In genomic region chr2L:9203401-9203800, dm6 we compare ENCODE assay signal across 6 fruit fly cellular contexts.
A peak's percentile ranks its signal among the peaks of the same experiment; 100 is the strongest.
TF ChIP-seq lines count a peak whose summit lies in the region.

No protein-coding gene starts in this region.

- TF ChIP-seq CTCF in whole organism, embryonic (GFP tag; optimal IDR thresholded peaks at IDR 0.05; lab: Kevin White, UChicago), result no peak

TF ChIP-seq in whole organism, 6 proteins besides CTCF, POLR2A, EP300 and RAD21:
- TF ChIP-seq pan (optimal IDR thresholded peaks at IDR 0.05; lab: Kevin White, UChicago), result no peak
- peak; percentile 81 to 98 for TF ChIP-seq EcR (GFP tag; optimal IDR thresholded peaks at IDR 0.05; lab: Kevin White, UChicago)

TF ChIP-seq in whole organism, adult, 20 proteins besides CTCF, POLR2A, EP300 and RAD21 (continues in another document):
- TF ChIP-seq kay (GFP tag; lab: Kevin White, UChicago; ENCODE audit: borderline replicate concordance) (peak; percentile 95), cic (GFP tag; optimal IDR thresholded peaks at IDR 0.05; lab: Kevin White, UChicago) (peak; percentile 72), pad (GFP tag; optimal IDR thresholded peaks at IDR 0.05; lab: Kevin White, UChicago) (peak; percentile 8), Clk (GFP tag; optimal IDR thresholded peaks at IDR 0.05; lab: Kevin White, UChicago) (peak; percentile 11), CG12768 (GFP tag; optimal IDR thresholded peaks at IDR 0.05; lab: Kevin White, UChicago) (peak; percentile 53), CG14711 (tag; optimal IDR thresholded peaks at IDR 0.05; lab: Kevin White, UChicago) (no peak), CG7101 (tag; optimal IDR thresholded peaks at IDR 0.05; lab: Kevin White, UChicago) (peak; percentile 22), CG5204 (GFP tag; optimal IDR thresholded peaks at IDR 0.05; lab: Kevin White, UChicago) (no peak), Hr96 (GFP tag; optimal IDR thresholded peaks at IDR 0.05; lab: Kevin White, UChicago) (no peak), tj (GFP tag; optimal IDR thresholded peaks at IDR 0.05; lab: Kevin White, UChicago) (peak; percentile 89), CG1620 (GFP tag; optimal IDR thresholded peaks at IDR 0.05; lab: Kevin White, UChicago) (no peak), cnc (optimal IDR thresholded peaks at IDR 0.05; lab: Kevin White, UChicago) (no peak), CG7045 (GFP tag; optimal IDR thresholded peaks at IDR 0.05; lab: Kevin White, UChicago) (no peak), Crg-1 (GFP tag; optimal IDR thresholded peaks at IDR 0.05; lab: Kevin White, UChicago) (no peak), toe (GFP tag; optimal IDR thresholded peaks at IDR 0.05; lab: Kevin White, UChicago) (peak; percentile 11), Mnt (GFP tag; optimal IDR thresholded peaks at IDR 0.05; lab: Kevin White, UChicago) (peak; percentile 35), ovo (GFP tag; optimal IDR thresholded peaks at IDR 0.05; lab: Kevin White, UChicago) (peak; percentile 7), CG11617 (GFP tag; optimal IDR thresholded peaks at IDR 0.05; lab: Kevin White, UChicago) (peak; percentile 21)

TF ChIP-seq in whole organism, embryonic, 481 proteins besides CTCF, POLR2A, EP300 and RAD21 (continues in another document):
- TF ChIP-seq CG8089 (GFP tag; optimal IDR thresholded peaks at IDR 0.05; lab: Kevin White, UChicago) (no peak), Dek (tag; optimal IDR thresholded peaks at IDR 0.05; lab: Kevin White, UChicago) (no peak), CG4730 (GFP tag; IDR thresholded peaks at IDR 0.05; lab: Robert Waterston, UW) (no peak), stwl (tag; optimal IDR thresholded peaks at IDR 0.05; lab: Kevin White, UChicago) (peak; percentile 24), CG3163 (GFP tag; optimal IDR thresholded peaks at IDR 0.05; lab: Kevin White, UChicago) (peak; percentile 69), unc-4 (GFP tag; IDR thresholded peaks at IDR 0.05; lab: Robert Waterston, UW; ENCODE audit: partially characterized antibody) (no peak), nom (GFP tag; optimal IDR thresholded peaks at IDR 0.05; lab: Kevin White, UChicago) (peak; percentile 80), Vsx1 (GFP tag; optimal IDR thresholded peaks at IDR 0.05; lab: Kevin White, UChicago) (no peak), HLH3B (GFP tag; IDR thresholded peaks at IDR 0.05; lab: Robert Waterston, UW) (no peak), Adf1 (GFP tag; IDR thresholded peaks at IDR 0.05; lab: Robert Waterston, UW) (peak; percentile 61; the same call in 1 of the 2 replicates), usp (GFP tag; optimal IDR thresholded peaks at IDR 0.05; lab: Kevin White, UChicago) (no peak), CG30020 (tag; optimal IDR thresholded peaks at IDR 0.05; lab: Kevin White, UChicago) (peak; percentile 18), CG8290 (GFP tag; optimal IDR thresholded peaks at IDR 0.05; lab: Kevin White, UChicago) (no peak), CG8290 (tag; optimal IDR thresholded peaks at IDR 0.05; lab: Kevin White, UChicago) (peak in 1 of 2 experiments; percentile 57), hbn (GFP tag; IDR thresholded peaks at IDR 0.05; lab: Robert Waterston, UW; ENCODE audit: partially characterized antibody) (no peak), D (optimal IDR thresholded peaks at IDR 0.05; lab: Kevin White, UChicago) (no peak), D (GFP tag; optimal IDR thresholded peaks at IDR 0.05; lab: Kevin White, UChicago) (no peak), knrl (GFP tag; IDR thresholded peaks at IDR 0.05; lab: Robert Waterston, UW; ENCODE audit: partially characterized antibody) (0 out of 3 replicates have a peak, but pooled peaks have one; percentile 6)

TF ChIP-seq in whole organism, prepupa, 60 proteins besides CTCF, POLR2A, EP300 and RAD21 (continues in another document):
- peak; percentile 41 for TF ChIP-seq net (GFP tag; optimal IDR thresholded peaks at IDR 0.05; lab: Kevin White, UChicago)
- peak; percentile 71 for TF ChIP-seq CG15336 (GFP tag; IDR thresholded peaks at IDR 0.05; lab: Robert Waterston, UW)
- peak; percentile 27 for TF ChIP-seq CG16779 (tag; optimal IDR thresholded peaks at IDR 0.05; lab: Kevin White, UChicago)
- no peak for TF ChIP-seq dac (GFP tag; optimal IDR thresholded peaks at IDR 0.05; lab: Kevin White, UChicago)
- TF ChIP-seq CG8319 (GFP tag; optimal IDR thresholded peaks at IDR 0.05; lab: Kevin White, UChicago), result no peak
- peak; percentile 79 for TF ChIP-seq Eip78C (GFP tag; lab: Kevin White, UChicago)
- no peak for TF ChIP-seq CG34406 (GFP tag; optimal IDR thresholded peaks at IDR 0.05; lab: Kevin White, UChicago)
- peak; percentile 66 for TF ChIP-seq CG9139 (GFP tag; optimal IDR thresholded peaks at IDR 0.05; lab: Kevin White, UChicago)
- peak; percentile 41 for TF ChIP-seq fd85E (GFP tag; optimal IDR thresholded peaks at IDR 0.05; lab: Kevin White, UChicago)
- no peak for TF ChIP-seq lz (GFP tag; optimal IDR thresholded peaks at IDR 0.05; lab: Kevin White, UChicago)
- TF ChIP-seq CG32006 (GFP tag; optimal IDR thresholded peaks at IDR 0.05; lab: Kevin White, UChicago), result peak; percentile 3
- peak; percentile 93 for TF ChIP-seq vri (GFP tag; optimal IDR thresholded peaks at IDR 0.05; lab: Kevin White, UChicago)
- peak; percentile 28 for TF ChIP-seq Met (GFP tag; optimal IDR thresholded peaks at IDR 0.05; lab: Kevin White, UChicago)
- TF ChIP-seq Eip75B (GFP tag; optimal IDR thresholded peaks at IDR 0.05; lab: Kevin White, UChicago), result peak; percentile 41
- peak; percentile 82 for TF ChIP-seq CG6854 (GFP tag; optimal IDR thresholded peaks at IDR 0.05; lab: Kevin White, UChicago)
- no peak for TF ChIP-seq CG10669 (GFP tag; optimal IDR thresholded peaks at IDR 0.05; lab: Kevin White, UChicago)
- peak; percentile 45 for TF ChIP-seq Ets96B (tag; optimal IDR thresholded peaks at IDR 0.05; lab: Kevin White, UChicago)
- TF ChIP-seq CG6163 (GFP tag; IDR thresholded peaks at IDR 0.05; lab: Robert Waterston, UW), result peak; percentile 86
- peak; percentile 19 for TF ChIP-seq CG6276 (GFP tag; optimal IDR thresholded peaks at IDR 0.05; lab: Kevin White, UChicago)

TF ChIP-seq in whole organism, pupa, 21 proteins besides CTCF, POLR2A, EP300 and RAD21 (continues in another document):
- no peak for TF ChIP-seq rn (GFP tag; IDR thresholded peaks at IDR 0.05; lab: Robert Waterston, UW)
- TF ChIP-seq fd96Ca (GFP tag; IDR thresholded peaks at IDR 0.05; lab: Robert Waterston, UW), result peak; percentile 77; the same call in 2 of the 3 replicates
- TF ChIP-seq EcR (GFP tag; optimal IDR thresholded peaks at IDR 0.05; lab: Kevin White, UChicago), result peak; percentile 99
- peak; percentile 10 for TF ChIP-seq CG9948 (tag; optimal IDR thresholded peaks at IDR 0.05; lab: Kevin White, UChicago)
- TF ChIP-seq CG15710 (tag; optimal IDR thresholded peaks at IDR 0.05; lab: Kevin White, UChicago), result peak; percentile 32
- no peak for TF ChIP-seq CG17806 (tag; optimal IDR thresholded peaks at IDR 0.05; lab: Kevin White, UChicago)
- TF ChIP-seq CG32121 (GFP tag; IDR thresholded peaks at IDR 0.05; lab: Robert Waterston, UW), result peak; percentile 66
- TF ChIP-seq Pif1A (GFP tag; optimal IDR thresholded peaks at IDR 0.05; lab: Kevin White, UChicago), result peak; percentile 42
- TF ChIP-seq D1 (tag; optimal IDR thresholded peaks at IDR 0.05; lab: Kevin White, UChicago), result no peak
- no peak for TF ChIP-seq CG34367 (tag; optimal IDR thresholded peaks at IDR 0.05; lab: Kevin White, UChicago)
- TF ChIP-seq Pif1B (GFP tag; optimal IDR thresholded peaks at IDR 0.05; lab: Kevin White, UChicago), result peak; percentile 65
- TF ChIP-seq Snoo (tag; optimal IDR thresholded peaks at IDR 0.05; lab: Kevin White, UChicago), result no peak
- peak; percentile 16 for TF ChIP-seq CG8159 (tag; optimal IDR thresholded peaks at IDR 0.05; lab: Kevin White, UChicago)
- TF ChIP-seq Ets98B (GFP tag; IDR thresholded peaks at IDR 0.05; lab: Robert Waterston, UW), result peak; percentile 75; the same call in 1 of the 2 replicates
- TF ChIP-seq CG8301 (tag; optimal IDR thresholded peaks at IDR 0.05; lab: Kevin White, UChicago), result peak; percentile 7
- peak; percentile 49 for TF ChIP-seq CG14655 (GFP tag; optimal IDR thresholded peaks at IDR 0.05; lab: Kevin White, UChicago)
- peak; percentile 62; the same call in 2 of the 3 replicates for TF ChIP-seq CG4496 (GFP tag; IDR thresholded peaks at IDR 0.05; lab: Robert Waterston, UW)
- TF ChIP-seq gl (tag; optimal IDR thresholded peaks at IDR 0.05; lab: Kevin White, UChicago), result peak; percentile 83
- peak; percentile 70 for TF ChIP-seq CG12605 (GFP tag; IDR thresholded peaks at IDR 0.05; lab: Robert Waterston, UW)
- TF ChIP-seq CG13204 (GFP tag; optimal IDR thresholded peaks at IDR 0.05; lab: Kevin White, UChicago), result peak; percentile 68

TF ChIP-seq in whole organism, wandering third instar larva, 38 proteins besides CTCF, POLR2A, EP300 and RAD21 (continues in another document):
- TF ChIP-seq fru (GFP tag; optimal IDR thresholded peaks at IDR 0.05; lab: Kevin White, UChicago) (peak; percentile 57), ey (GFP tag; optimal IDR thresholded peaks at IDR 0.05; lab: Kevin White, UChicago) (no peak), sv (GFP tag; optimal IDR thresholded peaks at IDR 0.05; lab: Kevin White, UChicago) (no peak), br (GFP tag; optimal IDR thresholded peaks at IDR 0.05; lab: Kevin White, UChicago) (peak; percentile 74), Dif (GFP tag; optimal IDR thresholded peaks at IDR 0.05; lab: Kevin White, UChicago; ENCODE audit: partially characterized antibody) (peak; percentile 35), Jra (GFP tag; optimal IDR thresholded peaks at IDR 0.05; lab: Kevin White, UChicago) (no peak), dmrt93B (GFP tag; optimal IDR thresholded peaks at IDR 0.05; lab: Kevin White, UChicago) (no peak), Hr78 (GFP tag; optimal IDR thresholded peaks at IDR 0.05; lab: Kevin White, UChicago) (no peak), tai (GFP tag; optimal IDR thresholded peaks at IDR 0.05; lab: Kevin White, UChicago) (peak; percentile 64), dsf (GFP tag; optimal IDR thresholded peaks at IDR 0.05; lab: Kevin White, UChicago; ENCODE audit: borderline replicate concordance) (no peak), dl (GFP tag; optimal IDR thresholded peaks at IDR 0.05; lab: Kevin White, UChicago; ENCODE audit: insufficient read depth in 1 of 2, partially characterized antibody in 2 of 2) (peak; percentile 52 to 72), Myc (optimal IDR thresholded peaks at IDR 0.05; lab: Kevin White, UChicago) (no peak), foxo (GFP tag; optimal IDR thresholded peaks at IDR 0.05; lab: Kevin White, UChicago) (peak; percentile 8 to 51), N (GFP tag; optimal IDR thresholded peaks at IDR 0.05; lab: Kevin White, UChicago) (no peak), brk (GFP tag; optimal IDR thresholded peaks at IDR 0.05; lab: Kevin White, UChicago) (peak; percentile 72), Sp1 (GFP tag; optimal IDR thresholded peaks at IDR 0.05; lab: Kevin White, UChicago) (peak; percentile 52), lola (GFP tag; optimal IDR thresholded peaks at IDR 0.05; lab: Kevin White, UChicago) (no peak), CG9705 (GFP tag; optimal IDR thresholded peaks at IDR 0.05; lab: Kevin White, UChicago) (no peak), HLH106 (tag; optimal IDR thresholded peaks at IDR 0.05; lab: Kevin White, UChicago) (no peak), woc (GFP tag; optimal IDR thresholded peaks at IDR 0.05; lab: Kevin White, UChicago) (peak; percentile 43), CrebA (GFP tag; optimal IDR thresholded peaks at IDR 0.05; lab: Kevin White, UChicago; ENCODE audit: borderline replicate concordance) (peak; percentile 89), Mio (GFP tag; optimal IDR thresholded peaks at IDR 0.05; lab: Kevin White, UChicago) (no peak)
